Worm (Caenorhabditis elegans) whole organism, young adult: ENCODE results near the gene spp-8.
A peak's percentile ranks its signal among the peaks of the same experiment; 100 is the strongest.

Experiments used
- B0336.3 ChIP-seq: fragments of 200-800 bp; sonication (Bioruptor generic); IDR thresholded peaks from 2 replicates; pipeline ENCODE4 v1.3.6; 2022; ENCODE audit warnings: missing genetic modification characterization, missing compliant biosample characterization
- C06A6.2 ChIP-seq: fragments of 200-800 bp; sonication (Bioruptor generic); conservative IDR thresholded peaks from 2 replicates; pipeline ENCODE4 v1.3.6; 2022; ENCODE audit warnings: missing genetic modification characterization, missing compliant biosample characterization
- D2030.7 ChIP-seq: fragments of 200-800 bp; sonication (Bioruptor generic); IDR thresholded peaks from 2 replicates; pipeline ENCODE4 v1.3.6; 2022; ENCODE audit warnings: missing genetic modification reagents, missing genetic modification characterization, missing compliant biosample characterization
- F10E7.11 ChIP-seq: sonication (generic microtip); optimal IDR thresholded peaks from 2 replicates; lab custom pipeline; 2017; ENCODE audit warnings: mild to moderate bottlenecking, missing genetic modification characterization, moderate library complexity, missing compliant biosample characterization
- F52B5.7 ChIP-seq: sonication (generic microtip); optimal IDR thresholded peaks from 2 replicates; lab custom pipeline; 2016; ENCODE audit warnings: mild to moderate bottlenecking, missing genetic modification characterization, missing compliant biosample characterization
- F55B11.4 ChIP-seq: sonication (generic microtip); optimal IDR thresholded peaks from 2 replicates; lab custom pipeline; 2016; ENCODE audit warnings: missing compliant biosample characterization, missing genetic modification characterization, borderline replicate concordance; ENCODE audit not compliant: insufficient read depth
- K11D2.4 ChIP-seq: fragments of 200-800 bp; sonication (Bioruptor generic); IDR thresholded peaks from 2 replicates; pipeline ENCODE4 v1.3.6; 2022; ENCODE audit warnings: missing genetic modification reagents, missing genetic modification characterization, missing compliant biosample characterization
- K12H6.12 ChIP-seq: fragments of 200-800 bp; sonication (Bioruptor generic); optimal IDR thresholded peaks from 2 replicates; lab custom pipeline; 2018; ENCODE audit warnings: mild to moderate bottlenecking, missing genetic modification characterization, missing compliant biosample characterization
- T07F8.4 ChIP-seq: sonication (generic microtip); optimal IDR thresholded peaks from 2 replicates; lab custom pipeline; 2016; ENCODE audit warnings: mild to moderate bottlenecking, missing genetic modification characterization, moderate library complexity, missing compliant biosample characterization
- Y56A3A.18 ChIP-seq: fragments of 200-800 bp; sonication (Bioruptor generic); IDR thresholded peaks from 2 replicates; pipeline ENCODE4 v1.3.6; 2022; ENCODE audit warnings: missing genetic modification reagents, missing genetic modification characterization, missing compliant biosample characterization
- ama-1 ChIP-seq, 3 experiments: fragments of 150-350 bp in 1 of 3; sonication (generic microtip) in 2 of 3; optimal IDR thresholded peaks; 2 replicates each; lab custom pipeline; 2014 to 2018; ENCODE audit warnings: missing biosample characterization in 2 of 3, missing genetic modification characterization in 2 of 3, missing genetic modification reagents in 2 of 3
- aptf-2 ChIP-seq: fragments of 200-800 bp; sonication (Bioruptor generic); conservative IDR thresholded peaks from 2 replicates; pipeline ENCODE4 v1.3.6; 2022; ENCODE audit warnings: missing genetic modification reagents, missing genetic modification characterization, missing compliant biosample characterization
- attf-5 ChIP-seq: fragments of 200-800 bp; sonication (Bioruptor generic); optimal IDR thresholded peaks from 2 replicates; lab custom pipeline; 2018; ENCODE audit warnings: mild to moderate bottlenecking, missing genetic modification characterization, missing compliant biosample characterization
- attf-6 ChIP-seq: fragments of 200-800 bp; sonication (Bioruptor generic); IDR thresholded peaks from 2 replicates; pipeline ENCODE4 v1.3.6; 2022; ENCODE audit warnings: missing genetic modification reagents, missing genetic modification characterization, missing compliant biosample characterization
- bed-1 ChIP-seq: fragments of 200-800 bp; sonication (Bioruptor generic); IDR thresholded peaks from 2 replicates; pipeline ENCODE4 v1.3.6; 2022; ENCODE audit warnings: missing genetic modification reagents, missing genetic modification characterization, missing compliant biosample characterization
- ccch-3 ChIP-seq: fragments of 200-800 bp; sonication (Bioruptor generic); optimal IDR thresholded peaks from 2 replicates; lab custom pipeline; 2018; ENCODE audit warnings: mild to moderate bottlenecking, missing genetic modification characterization, missing compliant biosample characterization
- ceh-100 ChIP-seq: fragments of 200-800 bp; sonication (Bioruptor generic); IDR thresholded peaks from 2 replicates; pipeline ENCODE4 v1.3.6; 2022; ENCODE audit warnings: missing genetic modification reagents, missing genetic modification characterization, missing compliant biosample characterization
- ceh-27 ChIP-seq: fragments of 200-800 bp; sonication (Bioruptor generic); optimal IDR thresholded peaks from 2 replicates; lab custom pipeline; 2018; ENCODE audit warnings: mild to moderate bottlenecking, missing genetic modification characterization, moderate library complexity, missing compliant biosample characterization
- ceh-58 ChIP-seq: fragments of 200-800 bp; sonication (Bioruptor generic); IDR thresholded peaks from 2 replicates; pipeline ENCODE4 v1.3.6; 2022; ENCODE audit warnings: missing genetic modification characterization, missing compliant biosample characterization
- chd-7 ChIP-seq: sonication (generic microtip); optimal IDR thresholded peaks from 2 replicates; lab custom pipeline; 2016; ENCODE audit warnings: mild to moderate bottlenecking, missing genetic modification characterization, moderate library complexity, missing compliant biosample characterization
- die-1 ChIP-seq: sonication (generic microtip); optimal IDR thresholded peaks from 2 replicates; lab custom pipeline; 2016; ENCODE audit warnings: missing genotype, mild to moderate bottlenecking, missing genetic modification characterization, missing compliant biosample characterization
- dox-1 ChIP-seq: fragments of 200-800 bp; sonication (Bioruptor generic); IDR thresholded peaks from 2 replicates; pipeline ENCODE4 v1.3.6; 2022; ENCODE audit warnings: missing genetic modification reagents, missing genetic modification characterization, missing compliant biosample characterization
- dpl-1 ChIP-seq: fragments of 150-350 bp; optimal IDR thresholded peaks from 2 replicates; lab custom pipeline; 2014; ENCODE audit warnings: missing biosample characterization, missing genetic modification reagents, missing genetic modification characterization
- efl-1 ChIP-seq: fragments of 150-350 bp; optimal IDR thresholded peaks from 2 replicates; lab custom pipeline; 2014; ENCODE audit warnings: missing biosample characterization, missing genetic modification reagents, missing genetic modification characterization
- egl-44 ChIP-seq: fragments of 200-800 bp; sonication (Bioruptor generic); IDR thresholded peaks from 2 replicates; pipeline ENCODE4 v1.3.6; 2022; ENCODE audit warnings: missing genetic modification reagents, missing genetic modification characterization, missing compliant biosample characterization
- hlh-26 ChIP-seq: fragments of 200-800 bp; sonication (Bioruptor generic); conservative IDR thresholded peaks from 2 replicates; pipeline ENCODE4 v1.3.6; 2022; ENCODE audit warnings: missing genetic modification reagents, missing genetic modification characterization, missing compliant biosample characterization
- hmg-20 ChIP-seq: fragments of 200-800 bp; sonication (Bioruptor generic); IDR thresholded peaks from 2 replicates; pipeline ENCODE4 v1.3.6; 2022; ENCODE audit warnings: missing genetic modification reagents, missing genetic modification characterization, missing compliant biosample characterization
- lin-26 ChIP-seq: fragments of 200-800 bp; sonication (Bioruptor generic); IDR thresholded peaks from 2 replicates; pipeline ENCODE4 v1.3.6; 2022; ENCODE audit warnings: missing genetic modification reagents, missing genetic modification characterization, missing compliant biosample characterization
- lin-35 ChIP-seq, 3 experiments: fragments of 150-350 bp in 2 of 3; sonication (generic microtip) in 1 of 3; optimal IDR thresholded peaks; 2 replicates each; lab custom pipeline; 2014 to 2018; ENCODE audit warnings: missing biosample characterization in 3 of 3, missing genetic modification characterization in 3 of 3, missing genetic modification reagents in 3 of 3
- lin-54 ChIP-seq: fragments of 200-800 bp; sonication (Bioruptor generic); optimal IDR thresholded peaks from 2 replicates; lab custom pipeline; 2018; ENCODE audit warnings: mild to moderate bottlenecking, missing genetic modification characterization, missing compliant biosample characterization
- lir-1 ChIP-seq: fragments of 200-800 bp; sonication (Bioruptor generic); conservative IDR thresholded peaks from 2 replicates; pipeline ENCODE4 v1.3.6; 2022; ENCODE audit warnings: missing genetic modification reagents, missing genetic modification characterization, missing compliant biosample characterization
- lsl-1 ChIP-seq: fragments of 200-800 bp; sonication (Bioruptor generic); optimal IDR thresholded peaks from 2 replicates; lab custom pipeline; 2018; ENCODE audit warnings: mild to moderate bottlenecking, missing genetic modification characterization, moderate library complexity, missing compliant biosample characterization
- madf-10 ChIP-seq: sonication (generic microtip); optimal IDR thresholded peaks from 2 replicates; lab custom pipeline; 2016; ENCODE audit warnings: mild to moderate bottlenecking, missing genetic modification characterization, missing compliant biosample characterization
- mcd-1 ChIP-seq: fragments of 200-800 bp; sonication (Bioruptor generic); IDR thresholded peaks from 2 replicates; pipeline ENCODE4 v1.3.6; 2022; ENCODE audit warnings: missing genetic modification reagents, missing genetic modification characterization, missing compliant biosample characterization
- nfya-2 ChIP-seq: fragments of 200-800 bp; sonication (Bioruptor generic); IDR thresholded peaks from 2 replicates; pipeline ENCODE4 v1.3.6; 2022; ENCODE audit warnings: missing genetic modification reagents, missing genetic modification characterization, missing compliant biosample characterization
- nhr-120 ChIP-seq: fragments of 200-800 bp; sonication (Bioruptor generic); IDR thresholded peaks from 2 replicates; pipeline ENCODE4 v1.3.6; 2022; ENCODE audit warnings: missing genetic modification characterization, missing compliant biosample characterization
- pbrm-1 ChIP-seq: fragments of 200-800 bp; sonication (Bioruptor generic); IDR thresholded peaks from 2 replicates; pipeline ENCODE4 v1.3.6; 2022; ENCODE audit warnings: missing genetic modification reagents, missing genetic modification characterization, missing compliant biosample characterization
- rpc-1 ChIP-seq, 2 experiments: fragments of 150-350 bp in 1 of 2; sonication (generic microtip) in 1 of 2; optimal IDR thresholded peaks; 2 replicates each; lab custom pipeline; 2014 to 2018; ENCODE audit warnings: missing biosample characterization in 1 of 2, missing genetic modification characterization in 1 of 2, missing genetic modification reagents in 1 of 2, missing genotype in 1 of 2
- sdz-38 ChIP-seq: sonication (generic microtip); optimal IDR thresholded peaks from 2 replicates; lab custom pipeline; 2016; ENCODE audit warnings: missing genotype, missing genetic modification characterization, missing compliant biosample characterization
- snpc-1.3 ChIP-seq: sonication (generic microtip); optimal IDR thresholded peaks from 2 replicates; lab custom pipeline; 2017; ENCODE audit warnings: missing genetic modification characterization, mild to moderate bottlenecking, missing compliant biosample characterization, antibody characterized with exemption, moderate library complexity, missing genotype, missing genetic modification reagents; ENCODE audit not compliant: insufficient read depth
- tlf-1 ChIP-seq: fragments of 200-800 bp; sonication (Bioruptor generic); optimal IDR thresholded peaks from 2 replicates; lab custom pipeline; 2018; ENCODE audit warnings: mild to moderate bottlenecking, missing genetic modification characterization, missing compliant biosample characterization
- zfh-2 ChIP-seq: fragments of 200-800 bp; sonication (Bioruptor generic); conservative IDR thresholded peaks from 2 replicates; pipeline ENCODE4 v1.3.6; 2022; ENCODE audit warnings: missing genetic modification reagents, missing genetic modification characterization, missing compliant biosample characterization
- zim-3 ChIP-seq: sonication (generic microtip); optimal IDR thresholded peaks from 2 replicates; lab custom pipeline; 2017; ENCODE audit warnings: mild to moderate bottlenecking, missing genetic modification characterization, moderate library complexity, missing compliant biosample characterization
- ztf-18 ChIP-seq: sonication (generic microtip); optimal IDR thresholded peaks from 2 replicates; lab custom pipeline; 2016; ENCODE audit warnings: missing genotype, mild to moderate bottlenecking, missing genetic modification characterization, missing compliant biosample characterization
- ztf-25 ChIP-seq: fragments of 200-800 bp; sonication (Bioruptor generic); IDR thresholded peaks from 2 replicates; pipeline ENCODE4 v1.3.6; 2022; ENCODE audit warnings: missing genetic modification reagents, missing genetic modification characterization, missing compliant biosample characterization
- ztf-28 ChIP-seq: fragments of 200-800 bp; sonication (Bioruptor generic); IDR thresholded peaks from 2 replicates; pipeline ENCODE4 v1.3.6; 2022; ENCODE audit warnings: missing genetic modification reagents, missing genetic modification characterization, missing compliant biosample characterization
- ztf-6 ChIP-seq: fragments of 200-800 bp; sonication (Bioruptor generic); IDR thresholded peaks from 2 replicates; pipeline ENCODE4 v1.3.6; 2022; ENCODE audit warnings: missing genetic modification reagents, missing genetic modification characterization, missing compliant biosample characterization

spp-8 gene

DNA sequence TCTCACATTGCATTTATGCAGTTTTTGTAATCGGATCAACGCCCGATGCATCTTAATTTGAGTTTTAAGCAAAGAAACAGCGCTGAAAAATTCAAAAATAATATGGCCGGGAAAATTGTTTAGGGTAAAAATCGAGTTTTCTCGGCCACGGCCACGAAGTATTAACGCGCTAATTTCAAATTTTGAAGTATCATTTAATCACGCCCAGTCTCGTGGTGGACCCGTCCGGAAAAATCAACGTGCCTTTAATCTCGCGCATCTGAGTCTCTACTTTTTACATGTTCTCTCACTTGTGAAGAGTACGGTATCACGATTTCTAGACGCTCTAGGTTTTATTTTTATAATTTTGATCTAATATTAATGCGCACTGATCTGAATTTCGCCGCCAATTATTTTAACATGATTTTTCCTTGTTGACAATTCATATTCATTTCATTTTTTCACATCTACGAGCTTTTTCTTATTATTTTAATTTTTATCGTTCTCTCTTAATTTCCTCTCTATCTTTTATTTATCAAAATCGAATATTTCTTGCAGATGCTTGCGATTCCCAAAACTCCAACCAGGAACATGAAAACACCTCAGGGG lies 17.4 kb downstream of the spp-8 start, which contains the start of the genes acdh-13 and mesp-1 (continued):
- peak; percentile 86 for TF ChIP-seq tlf-1
- TF ChIP-seq chd-7 (tag; lab: Kevin White, UChicago) = no peak
- peak; percentile 43; the same call in 1 of the 2 replicates for TF ChIP-seq ceh-100
- peak; percentile 90 for TF ChIP-seq lsl-1 (GFP tag; lab: Kevin White, UChicago)
- no peak for TF ChIP-seq die-1
- no peak for TF ChIP-seq rpc-1 (optimal IDR thresholded peaks at IDR 0.05; lab: Kevin White, UChicago)
- TF ChIP-seq rpc-1 (tag; optimal IDR thresholded peaks at IDR 0.05; lab: Kevin White, UChicago) = no peak
- TF ChIP-seq efl-1 = peak; percentile 93
- TF ChIP-seq sdz-38 (tag; lab: Kevin White, UChicago) = no peak
- TF ChIP-seq C06A6.2 (GFP tag; lab: Robert Waterston, UW) = no peak
- TF ChIP-seq F55B11.4 (tag; lab: Kevin White, UChicago) = no peak
- no peak for TF ChIP-seq F10E7.11 (tag; lab: Kevin White, UChicago)
- peak; percentile 84 for TF ChIP-seq ztf-28
- no peak for TF ChIP-seq B0336.3 (GFP tag; lab: Robert Waterston, UW)
- TF ChIP-seq lin-26 (GFP tag; lab: Robert Waterston, UW) = no peak
- TF ChIP-seq K12H6.12 (tag; lab: Kevin White, UChicago) = no peak
- no peak for TF ChIP-seq ama-1 (optimal IDR thresholded peaks at IDR 0.05; lab: Kevin White, UChicago)
- no peak for TF ChIP-seq ama-1 (GFP tag; optimal IDR thresholded peaks at IDR 0.05; lab: Kevin White, UChicago)
- peak; percentile 69; the same call in 1 of the 2 replicates for TF ChIP-seq pbrm-1 (GFP tag; lab: Robert Waterston, UW)
- no peak for TF ChIP-seq K11D2.4
- TF ChIP-seq ccch-3 (GFP tag; lab: Kevin White, UChicago) = no peak
- peak; percentile 58 for TF ChIP-seq mcd-1 (GFP tag; lab: Robert Waterston, UW)
- peak; percentile 95 for TF ChIP-seq D2030.7 (GFP tag; lab: Robert Waterston, UW)
- peak; percentile 80 for TF ChIP-seq dpl-1 (GFP tag; lab: Kevin White, UChicago)
- TF ChIP-seq bed-1 = no peak
- TF ChIP-seq zim-3 = no peak
- TF ChIP-seq ceh-58 (GFP tag; lab: Robert Waterston, UW) = no peak
- no peak for TF ChIP-seq Y56A3A.18
- TF ChIP-seq attf-6 (GFP tag; lab: Robert Waterston, UW) = peak; percentile 77; the same call in 1 of the 2 replicates
- TF ChIP-seq attf-5 = no peak
- no peak for TF ChIP-seq hmg-20
- 0 out of 2 replicates have a peak, but pooled peaks have one; percentile 44 for TF ChIP-seq ztf-25 (GFP tag; lab: Robert Waterston, UW)
- TF ChIP-seq madf-10 = no peak
- TF ChIP-seq nfya-2 (GFP tag; lab: Robert Waterston, UW) = no peak
- TF ChIP-seq ztf-6 (GFP tag; lab: Robert Waterston, UW) = no peak
- TF ChIP-seq F52B5.7 = no peak
- peak; percentile 21 for TF ChIP-seq ceh-27
- no peak for TF ChIP-seq zfh-2
- TF ChIP-seq lin-54 (GFP tag; lab: Kevin White, UChicago) = peak; percentile 95
- TF ChIP-seq egl-44 (GFP tag; lab: Robert Waterston, UW) = no peak
- peak; percentile 45; the same call in 1 of the 2 replicates for TF ChIP-seq aptf-2
- no peak for TF ChIP-seq hlh-26 (GFP tag; lab: Robert Waterston, UW)
- TF ChIP-seq lir-1 (GFP tag; lab: Robert Waterston, UW) = peak; percentile 57; the same call in 1 of the 2 replicates
- peak; percentile 29 for TF ChIP-seq ztf-18
- TF ChIP-seq nhr-120 (GFP tag; lab: Robert Waterston, UW) = no peak
- TF ChIP-seq lin-35 (GFP tag; optimal IDR thresholded peaks at IDR 0.05; lab: Kevin White, UChicago) = peak; percentile 9 to 63 (median 40)
- TF ChIP-seq snpc-1.3 (tag; lab: Kevin White, UChicago) = peak; percentile 81
- TF ChIP-seq dox-1 (GFP tag; lab: Robert Waterston, UW) = peak; percentile 92
- no peak for TF ChIP-seq T07F8.4 (tag; lab: Kevin White, UChicago)
